Fruit fly (Drosophila melanogaster): Measurements from ENCODE around the gene PolZ2.

Gene PolZ2

DNA sequence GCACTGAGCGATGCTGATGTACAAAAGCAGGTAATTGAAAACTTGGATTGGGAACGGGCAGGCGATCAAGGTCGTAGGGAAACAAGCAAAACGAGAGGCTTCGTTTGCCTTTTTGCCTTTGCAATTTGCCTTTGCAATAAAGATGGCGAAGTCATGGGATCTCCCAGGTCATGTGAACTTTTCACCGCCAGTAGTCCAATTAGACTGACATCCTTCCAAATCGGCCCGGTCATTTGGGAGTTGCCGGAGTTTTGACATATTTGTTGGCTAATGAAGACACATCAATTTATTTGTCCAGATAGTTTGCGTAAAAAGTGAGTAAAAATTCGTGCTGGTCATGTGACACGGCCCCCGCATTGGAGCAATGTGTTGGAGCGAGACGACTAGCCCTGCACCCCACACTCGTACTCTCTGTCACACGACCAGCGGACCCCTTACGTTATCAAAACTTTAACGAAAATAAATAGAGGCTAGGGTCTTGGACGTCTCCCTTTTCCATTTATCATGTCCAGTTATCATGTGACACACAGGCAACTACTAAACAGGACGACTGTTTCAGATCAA, 3.4 kb downstream of the PolZ2 start:
- TF ChIP-seq CG34367 (tag; optimal IDR thresholded peaks at IDR 0.05) (no peak), CG4496 (GFP tag; IDR thresholded peaks at IDR 0.05) (0 out of 3 replicates have a peak, but pooled peaks have one; percentile 34), EcR (GFP tag; optimal IDR thresholded peaks at IDR 0.05) (peak; percentile 30), D1 (tag; optimal IDR thresholded peaks at IDR 0.05) (no peak)

- TF ChIP-seq CG12605 (GFP tag; IDR thresholded peaks at IDR 0.05) (0 out of 2 replicates have a peak, but pooled peaks have one; percentile 20), rn (GFP tag; IDR thresholded peaks at IDR 0.05) (no peak), Pif1A (GFP tag; optimal IDR thresholded peaks at IDR 0.05) (no peak)
Observed at dm6 chr3R:5594878-5595277, 6.2 kb downstream of the PolZ2 start.

- no peak for TF ChIP-seq CG14655 (GFP tag; optimal IDR thresholded peaks at IDR 0.05)
- TF ChIP-seq Pif1A (GFP tag; optimal IDR thresholded peaks at IDR 0.05), result no peak
- TF ChIP-seq CG17806 (tag; optimal IDR thresholded peaks at IDR 0.05), result no peak
- TF ChIP-seq CG10348 (GFP tag; IDR thresholded peaks at IDR 0.05), result no peak
- no peak for TF ChIP-seq Snoo (tag; optimal IDR thresholded peaks at IDR 0.05)
- no peak for TF ChIP-seq CG15710 (tag; optimal IDR thresholded peaks at IDR 0.05)
- TF ChIP-seq CG12605 (GFP tag; IDR thresholded peaks at IDR 0.05), result no peak
- no peak for TF ChIP-seq Pif1B (GFP tag; optimal IDR thresholded peaks at IDR 0.05)
- TF ChIP-seq Ets98B (GFP tag; IDR thresholded peaks at IDR 0.05), result no peak
- no peak for TF ChIP-seq CG4496 (GFP tag; IDR thresholded peaks at IDR 0.05)
- TF ChIP-seq EcR (GFP tag; optimal IDR thresholded peaks at IDR 0.05), result no peak
Observed at dm6 chr3R:5599521-5600360, 11.1 kb downstream of the PolZ2 start.

DNA sequence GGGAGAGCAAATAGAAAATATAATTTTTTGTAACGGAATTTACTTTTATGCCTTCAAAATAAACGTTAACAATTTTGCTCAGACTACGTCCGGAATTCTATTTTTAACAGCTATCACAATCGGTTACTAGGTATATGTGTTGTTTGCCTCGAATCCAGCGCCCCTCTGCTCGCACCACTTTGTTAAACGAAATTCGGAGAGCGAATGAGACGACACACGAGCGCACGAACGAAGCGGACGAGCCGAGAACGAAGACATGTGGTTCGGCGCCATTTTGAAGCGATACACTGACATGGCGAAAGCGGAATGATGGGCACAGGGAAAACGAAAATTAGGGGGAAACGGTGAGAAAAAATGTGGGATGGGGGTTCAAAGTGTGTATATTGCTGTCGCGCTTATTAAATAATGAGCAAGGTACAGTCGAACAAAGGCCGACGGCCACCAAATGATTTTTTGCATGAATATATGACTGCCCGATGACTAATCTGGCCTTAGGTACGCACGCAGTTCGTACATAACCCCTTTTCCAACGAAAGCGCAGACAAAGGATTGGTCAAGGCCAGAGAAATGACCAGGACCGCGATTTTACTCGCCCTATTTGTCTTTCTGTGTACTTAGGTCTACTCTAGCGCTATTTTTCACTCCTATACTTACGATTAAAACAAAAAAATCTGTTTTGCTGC, 11.8 kb downstream of the PolZ2 start:
- TF ChIP-seq CG12605 (GFP tag; IDR thresholded peaks at IDR 0.05) (no peak), Pif1B (GFP tag; optimal IDR thresholded peaks at IDR 0.05) (no peak), CG15710 (tag; optimal IDR thresholded peaks at IDR 0.05) (no peak), CG9948 (tag; optimal IDR thresholded peaks at IDR 0.05) (no peak), CG34367 (tag; optimal IDR thresholded peaks at IDR 0.05) (peak; percentile 9), Pif1A (GFP tag; optimal IDR thresholded peaks at IDR 0.05) (no peak), EcR (GFP tag; optimal IDR thresholded peaks at IDR 0.05) (peak; percentile 54), Ets98B (GFP tag; IDR thresholded peaks at IDR 0.05) (no peak), CG8301 (tag; optimal IDR thresholded peaks at IDR 0.05) (no peak), Snoo (tag; optimal IDR thresholded peaks at IDR 0.05) (no peak), D1 (tag; optimal IDR thresholded peaks at IDR 0.05) (no peak), CG10348 (GFP tag; IDR thresholded peaks at IDR 0.05) (no peak), CG4496 (GFP tag; IDR thresholded peaks at IDR 0.05) (no peak), fd96Ca (GFP tag; IDR thresholded peaks at IDR 0.05) (no peak), rn (GFP tag; IDR thresholded peaks at IDR 0.05) (no peak), CG8159 (tag; optimal IDR thresholded peaks at IDR 0.05) (no peak), CG17806 (tag; optimal IDR thresholded peaks at IDR 0.05) (no peak)

DNA sequence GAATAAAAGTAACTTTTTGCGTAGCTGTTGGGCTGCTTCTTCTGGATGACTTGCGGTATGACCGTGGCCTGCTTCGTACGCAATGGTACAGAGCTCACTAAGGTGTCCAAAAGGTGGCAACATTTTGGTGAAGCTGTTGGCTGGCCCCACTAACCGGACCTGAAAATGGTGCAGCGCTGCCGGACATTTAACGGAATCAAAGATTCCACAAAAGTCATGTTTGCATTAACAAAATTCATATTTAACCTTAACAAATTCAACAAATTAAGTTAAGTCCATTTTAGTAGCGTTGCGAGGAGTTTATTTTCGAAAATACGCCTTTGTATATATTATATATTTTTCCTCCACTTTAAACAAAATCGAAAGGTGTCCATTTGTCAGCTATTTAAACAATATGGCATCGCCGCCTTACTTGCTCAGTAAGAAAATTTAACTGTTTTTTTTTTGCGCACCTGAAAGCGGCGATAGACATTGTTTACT, 12.4 kb downstream of the PolZ2 start, which contains the start of the genes kra and SecS:
Gene kra, minus strand, starts transcription at position 93 of the 480 bp plus-strand sequence.
Gene SecS, plus strand, starts transcription at position 390 of the 480 bp plus-strand sequence.
- no peak for TF ChIP-seq Pif1A (GFP tag; optimal IDR thresholded peaks at IDR 0.05)
- TF ChIP-seq CG32121 (GFP tag; IDR thresholded peaks at IDR 0.05), result no peak
- TF ChIP-seq CG17806 (tag; optimal IDR thresholded peaks at IDR 0.05), result peak; percentile 29
- peak; percentile 11 for TF ChIP-seq CG8301 (tag; optimal IDR thresholded peaks at IDR 0.05)
- peak; percentile 11 for TF ChIP-seq CG34367 (tag; optimal IDR thresholded peaks at IDR 0.05)
- TF ChIP-seq CG12605 (GFP tag; IDR thresholded peaks at IDR 0.05), result no peak
- TF ChIP-seq rn (GFP tag; IDR thresholded peaks at IDR 0.05), result no peak
- TF ChIP-seq Ets98B (GFP tag; IDR thresholded peaks at IDR 0.05), result no peak
- TF ChIP-seq CG15710 (tag; optimal IDR thresholded peaks at IDR 0.05), result peak; percentile 38
- TF ChIP-seq CG14655 (GFP tag; optimal IDR thresholded peaks at IDR 0.05), result no peak
- peak; percentile 35 for TF ChIP-seq Snoo (tag; optimal IDR thresholded peaks at IDR 0.05)
- TF ChIP-seq EcR (GFP tag; optimal IDR thresholded peaks at IDR 0.05), result no peak
- no peak for TF ChIP-seq gl (tag; optimal IDR thresholded peaks at IDR 0.05)
- no peak for TF ChIP-seq CG13204 (GFP tag; optimal IDR thresholded peaks at IDR 0.05)
- no peak for TF ChIP-seq D1 (tag; optimal IDR thresholded peaks at IDR 0.05)
- peak; percentile 32 for TF ChIP-seq CG8159 (tag; optimal IDR thresholded peaks at IDR 0.05)
- no peak for TF ChIP-seq CG10348 (GFP tag; IDR thresholded peaks at IDR 0.05)
- no peak for TF ChIP-seq CG4496 (GFP tag; IDR thresholded peaks at IDR 0.05)
- peak; percentile 40 for TF ChIP-seq CG9948 (tag; optimal IDR thresholded peaks at IDR 0.05)
- no peak for TF ChIP-seq Pif1B (GFP tag; optimal IDR thresholded peaks at IDR 0.05)
- no peak for TF ChIP-seq fd96Ca (GFP tag; IDR thresholded peaks at IDR 0.05)

DNA sequence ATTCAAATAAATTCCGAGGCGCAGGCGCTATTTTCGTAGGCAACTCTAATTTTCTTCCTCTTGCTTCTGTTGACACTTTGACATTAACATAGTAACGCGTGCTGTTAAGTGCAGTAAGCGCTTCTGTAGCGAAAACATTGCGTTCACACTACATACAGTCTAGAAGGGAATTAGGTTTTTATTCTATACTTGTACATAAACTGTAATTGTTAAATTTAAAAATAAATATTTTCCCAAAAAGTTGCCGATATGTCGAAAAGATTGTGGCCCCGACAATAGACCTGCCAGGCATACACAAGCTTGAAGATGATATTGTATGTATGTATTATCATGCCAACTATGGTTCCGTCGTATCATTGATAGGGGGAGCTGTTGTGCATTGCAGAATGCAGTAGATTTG, 17.8 kb downstream of the PolZ2 start, which contains the start of gene asl:
Gene asl, minus strand, starts transcription at position 67 of the 400 bp plus-strand sequence.
- peak; percentile 55 for TF ChIP-seq CG17806 (tag; optimal IDR thresholded peaks at IDR 0.05)
- no peak for TF ChIP-seq EcR (GFP tag; optimal IDR thresholded peaks at IDR 0.05)
- no peak for TF ChIP-seq CG10348 (GFP tag; IDR thresholded peaks at IDR 0.05)
- peak; percentile 40 for TF ChIP-seq Snoo (tag; optimal IDR thresholded peaks at IDR 0.05)
- peak; percentile 58; the same call in 1 of the 3 replicates for TF ChIP-seq CG4496 (GFP tag; IDR thresholded peaks at IDR 0.05)
- TF ChIP-seq Pif1B (GFP tag; optimal IDR thresholded peaks at IDR 0.05), result no peak
- no peak for TF ChIP-seq CG12605 (GFP tag; IDR thresholded peaks at IDR 0.05)
- no peak for TF ChIP-seq gl (tag; optimal IDR thresholded peaks at IDR 0.05)
- peak; percentile 54 for TF ChIP-seq CG15710 (tag; optimal IDR thresholded peaks at IDR 0.05)
- TF ChIP-seq Ets98B (GFP tag; IDR thresholded peaks at IDR 0.05), result peak; percentile 69
- TF ChIP-seq Pif1A (GFP tag; optimal IDR thresholded peaks at IDR 0.05), result no peak
- no peak for TF ChIP-seq CG13204 (GFP tag; optimal IDR thresholded peaks at IDR 0.05)
- no peak for TF ChIP-seq CG14655 (GFP tag; optimal IDR thresholded peaks at IDR 0.05)
- TF ChIP-seq CG8159 (tag; optimal IDR thresholded peaks at IDR 0.05), result peak; percentile 66
- peak; percentile 73 for TF ChIP-seq fd96Ca (GFP tag; IDR thresholded peaks at IDR 0.05)
- TF ChIP-seq CG32121 (GFP tag; IDR thresholded peaks at IDR 0.05), result peak; percentile 62; the same call in 1 of the 2 replicates
- peak; percentile 39 for TF ChIP-seq CG9948 (tag; optimal IDR thresholded peaks at IDR 0.05)
